Worm (Caenorhabditis elegans) whole organism, late embryonic: ENCODE data around the gene acs-18.

Experiments used
- C38D4.7 ChIP-seq: fragments of 200-800 bp; sonication (Bioruptor generic); optimal IDR thresholded peaks from 2 replicates; lab custom pipeline; 2018; ENCODE audit warnings: mild to moderate bottlenecking, missing genetic modification characterization, moderate library complexity, missing compliant biosample characterization
- ceh-30 ChIP-seq: fragments of 150-350 bp; optimal IDR thresholded peaks from 2 replicates; lab custom pipeline; 2014; ENCODE audit warnings: missing biosample characterization, missing genetic modification characterization
- ceh-9 ChIP-seq: sonication (generic microtip); optimal IDR thresholded peaks from 2 replicates; lab custom pipeline; 2016; ENCODE audit warnings: mild to moderate bottlenecking, missing genetic modification characterization, inconsistent platforms, missing compliant biosample characterization
- mec-3 ChIP-seq: sonication (generic microtip); optimal IDR thresholded peaks from 2 replicates; lab custom pipeline; 2016; ENCODE audit warnings: borderline replicate concordance, missing genetic modification characterization, missing compliant biosample characterization
- pha-4 ChIP-seq: fragments of 150-350 bp; optimal IDR thresholded peaks from 2 replicates; lab custom pipeline; 2018; ENCODE audit warnings: missing biosample characterization, missing genetic modification reagents, missing genetic modification characterization
- syd-9 ChIP-seq: sonication (generic microtip); optimal IDR thresholded peaks from 2 replicates; lab custom pipeline; 2016; ENCODE audit warnings: mild to moderate bottlenecking, missing genetic modification characterization, moderate library complexity, missing compliant biosample characterization
- unc-55 ChIP-seq: sonication (generic microtip); optimal IDR thresholded peaks from 2 replicates; lab custom pipeline; 2017; ENCODE audit warnings: missing biosample characterization, missing genetic modification reagents, missing genetic modification characterization

DNA sequence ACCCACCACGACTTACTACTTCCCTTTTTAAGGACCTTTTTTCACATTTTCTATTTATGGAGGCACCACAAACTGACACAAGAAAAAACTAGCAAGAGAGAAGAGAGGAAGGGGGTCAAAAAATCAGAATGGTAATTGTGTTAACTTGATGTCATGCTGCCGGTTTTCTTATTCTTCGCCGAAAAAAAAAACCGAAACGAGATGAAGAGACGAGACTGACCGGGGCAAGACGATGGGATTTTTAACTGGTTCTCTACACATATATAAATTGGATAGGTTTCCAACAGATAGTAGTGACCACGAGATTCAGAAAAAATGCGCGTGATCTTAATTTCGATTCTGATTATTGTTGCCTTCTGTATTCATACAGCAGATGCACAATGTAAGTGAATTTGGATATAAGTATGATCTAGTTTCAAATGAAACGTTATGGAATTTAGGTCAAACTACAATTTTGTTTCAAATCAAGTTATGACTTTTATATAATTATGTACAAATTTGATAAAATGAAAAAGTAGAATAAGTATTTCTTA is 39.6 kb downstream of the acs-18 start, which contains the start of gene Y43C5A.3:
- no peak for TF ChIP-seq ceh-30 (tag; lab: Kevin White, UChicago)
- no peak for TF ChIP-seq unc-55 (GFP tag; lab: Kevin White, UChicago)
- no peak for TF ChIP-seq pha-4 (tag; lab: Kevin White, UChicago)
- TF ChIP-seq syd-9 (tag; lab: Kevin White, UChicago): no peak
- TF ChIP-seq ceh-9 (tag; lab: Kevin White, UChicago): no peak
- TF ChIP-seq mec-3 (tag; lab: Kevin White, UChicago): no peak
- no peak for TF ChIP-seq C38D4.7 (GFP tag; lab: Kevin White, UChicago)
